Worm (Caenorhabditis elegans) whole organism, young adult: Measurements from ENCODE around the gene F08G12.1.

Experiments used
- B0261.1 ChIP-seq: sonication (generic microtip); optimal IDR thresholded peaks from 2 replicates; lab custom pipeline; 2016; ENCODE audit warnings: mild to moderate bottlenecking, missing genetic modification characterization, moderate library complexity, missing compliant biosample characterization
- C06A6.2 ChIP-seq: fragments of 200-800 bp; sonication (Bioruptor generic); conservative IDR thresholded peaks from 2 replicates; pipeline ENCODE4 v1.3.6; 2022; ENCODE audit warnings: missing genetic modification characterization, missing compliant biosample characterization
- C17E4.6 ChIP-seq: fragments of 200-800 bp; sonication (Bioruptor generic); IDR thresholded peaks from 2 replicates; pipeline ENCODE4 v1.3.6; 2022; ENCODE audit warnings: missing genetic modification reagents, missing genetic modification characterization, missing compliant biosample characterization
- D2030.7 ChIP-seq: fragments of 200-800 bp; sonication (Bioruptor generic); IDR thresholded peaks from 2 replicates; pipeline ENCODE4 v1.3.6; 2022; ENCODE audit warnings: missing genetic modification reagents, missing genetic modification characterization, missing compliant biosample characterization
- F23B12.7 ChIP-seq: sonication (generic microtip); optimal IDR thresholded peaks from 2 replicates; lab custom pipeline; 2017; ENCODE audit warnings: missing genetic modification characterization, mild to moderate bottlenecking, missing compliant biosample characterization, antibody characterized with exemption, moderate library complexity; ENCODE audit not compliant: insufficient read depth
- F33H1.4 ChIP-seq: fragments of 200-800 bp; sonication (Bioruptor generic); IDR thresholded peaks from 2 replicates; pipeline ENCODE4 v1.3.6; 2022; ENCODE audit warnings: missing genetic modification reagents, missing genetic modification characterization, missing compliant biosample characterization
- F39B2.1 ChIP-seq: fragments of 200-800 bp; sonication (Bioruptor generic); IDR thresholded peaks from 2 replicates; pipeline ENCODE4 v1.3.6; 2022; ENCODE audit warnings: missing genetic modification reagents, missing genetic modification characterization, missing compliant biosample characterization
- F52B5.7 ChIP-seq: sonication (generic microtip); optimal IDR thresholded peaks from 2 replicates; lab custom pipeline; 2016; ENCODE audit warnings: mild to moderate bottlenecking, missing genetic modification characterization, missing compliant biosample characterization
- F55B11.4 ChIP-seq: sonication (generic microtip); optimal IDR thresholded peaks from 2 replicates; lab custom pipeline; 2016; ENCODE audit warnings: missing compliant biosample characterization, missing genetic modification characterization, borderline replicate concordance; ENCODE audit not compliant: insufficient read depth
- T07F8.4 ChIP-seq: sonication (generic microtip); optimal IDR thresholded peaks from 2 replicates; lab custom pipeline; 2016; ENCODE audit warnings: mild to moderate bottlenecking, missing genetic modification characterization, moderate library complexity, missing compliant biosample characterization
- Y53F4B.3 ChIP-seq: fragments of 200-800 bp; sonication (Bioruptor generic); IDR thresholded peaks from 2 replicates; pipeline ENCODE4 v1.3.6; 2022; ENCODE audit warnings: missing genetic modification reagents, missing genetic modification characterization, missing compliant biosample characterization
- Y67H2A.10 ChIP-seq: fragments of 200-800 bp; sonication (Bioruptor generic); conservative IDR thresholded peaks from 2 replicates; pipeline ENCODE4 v1.3.6; 2022; ENCODE audit warnings: missing genetic modification reagents, missing genetic modification characterization, missing compliant biosample characterization
- Y79H2A.3 ChIP-seq: fragments of 200-800 bp; sonication (Bioruptor generic); conservative IDR thresholded peaks from 2 replicates; pipeline ENCODE4 v1.3.6; 2022; ENCODE audit warnings: missing genetic modification reagents, missing genetic modification characterization, missing compliant biosample characterization
- ZK185.1 ChIP-seq: sonication (generic microtip); optimal IDR thresholded peaks from 2 replicates; lab custom pipeline; 2016; ENCODE audit warnings: mild to moderate bottlenecking, missing genetic modification characterization, missing compliant biosample characterization; ENCODE audit not compliant: poor library complexity, severe bottlenecking
- akir-1 ChIP-seq: fragments of 200-800 bp; sonication (Bioruptor generic); optimal IDR thresholded peaks from 2 replicates; lab custom pipeline; 2018; ENCODE audit warnings: mild to moderate bottlenecking, missing genetic modification characterization, moderate library complexity, missing compliant biosample characterization
- aptf-3 ChIP-seq: fragments of 200-800 bp; sonication (Bioruptor generic); IDR thresholded peaks from 2 replicates; pipeline ENCODE4 v1.3.6; 2022; ENCODE audit warnings: missing genetic modification characterization, missing compliant biosample characterization
- athp-1 ChIP-seq: sonication (generic microtip); optimal IDR thresholded peaks from 2 replicates; lab custom pipeline; 2017; ENCODE audit warnings: mild to moderate bottlenecking, missing genetic modification characterization, missing compliant biosample characterization
- attf-3 ChIP-seq: fragments of 200-800 bp; sonication (Bioruptor generic); conservative IDR thresholded peaks from 2 replicates; pipeline ENCODE4 v1.3.6; 2022; ENCODE audit warnings: missing genetic modification reagents, missing genetic modification characterization, missing compliant biosample characterization
- bed-1 ChIP-seq: fragments of 200-800 bp; sonication (Bioruptor generic); IDR thresholded peaks from 2 replicates; pipeline ENCODE4 v1.3.6; 2022; ENCODE audit warnings: missing genetic modification reagents, missing genetic modification characterization, missing compliant biosample characterization
- bed-2 ChIP-seq: fragments of 200-800 bp; sonication (Bioruptor generic); IDR thresholded peaks from 2 replicates; pipeline ENCODE4 v1.3.6; 2022; ENCODE audit warnings: missing genetic modification reagents, missing genetic modification characterization, missing compliant biosample characterization
- ceh-79 ChIP-seq: sonication (generic microtip); optimal IDR thresholded peaks from 2 replicates; lab custom pipeline; 2017; ENCODE audit warnings: mild to moderate bottlenecking, missing genetic modification characterization, missing compliant biosample characterization
- ceh-91 ChIP-seq: fragments of 200-800 bp; sonication (Bioruptor generic); IDR thresholded peaks from 2 replicates; pipeline ENCODE4 v1.3.6; 2022; ENCODE audit warnings: missing genetic modification reagents, missing genetic modification characterization, missing compliant biosample characterization
- chd-7 ChIP-seq: sonication (generic microtip); optimal IDR thresholded peaks from 2 replicates; lab custom pipeline; 2016; ENCODE audit warnings: mild to moderate bottlenecking, missing genetic modification characterization, moderate library complexity, missing compliant biosample characterization
- dox-1 ChIP-seq: fragments of 200-800 bp; sonication (Bioruptor generic); IDR thresholded peaks from 2 replicates; pipeline ENCODE4 v1.3.6; 2022; ENCODE audit warnings: missing genetic modification reagents, missing genetic modification characterization, missing compliant biosample characterization
- gei-17 ChIP-seq: fragments of 200-800 bp; sonication (Bioruptor generic); optimal IDR thresholded peaks from 2 replicates; lab custom pipeline; 2018; ENCODE audit warnings: mild to moderate bottlenecking, missing genetic modification characterization, missing compliant biosample characterization
- hrde-1 ChIP-seq: sonication (generic microtip); optimal IDR thresholded peaks from 2 replicates; lab custom pipeline; 2016; ENCODE audit warnings: missing genetic modification characterization, mild to moderate bottlenecking, missing compliant biosample characterization, moderate library complexity, missing genotype, missing genetic modification reagents, borderline replicate concordance
- let-607 ChIP-seq, 2 experiments: fragments of 200-800 bp in 1 of 2; sonication (Bioruptor generic) in 1 of 2; sonication (generic microtip) in 1 of 2; optimal IDR thresholded peaks; 2 replicates each; lab custom pipeline; 2016 to 2018; ENCODE audit warnings: mild to moderate bottlenecking in 2 of 2, missing compliant biosample characterization in 2 of 2, missing genetic modification characterization in 2 of 2, moderate library complexity in 2 of 2, missing genotype in 1 of 2
- lin-26 ChIP-seq: fragments of 200-800 bp; sonication (Bioruptor generic); IDR thresholded peaks from 2 replicates; pipeline ENCODE4 v1.3.6; 2022; ENCODE audit warnings: missing genetic modification reagents, missing genetic modification characterization, missing compliant biosample characterization
- lin-35 ChIP-seq, 3 experiments: fragments of 150-350 bp in 2 of 3; sonication (generic microtip) in 1 of 3; optimal IDR thresholded peaks; 2 replicates each; lab custom pipeline; 2014 to 2018; ENCODE audit warnings: missing biosample characterization in 3 of 3, missing genetic modification characterization in 3 of 3, missing genetic modification reagents in 3 of 3
- lin-40 ChIP-seq: sonication (generic microtip); optimal IDR thresholded peaks from 2 replicates; lab custom pipeline; 2016; ENCODE audit warnings: missing genetic modification characterization, mild to moderate bottlenecking, missing compliant biosample characterization, missing genotype, missing genetic modification reagents
- madf-10 ChIP-seq: sonication (generic microtip); optimal IDR thresholded peaks from 2 replicates; lab custom pipeline; 2016; ENCODE audit warnings: mild to moderate bottlenecking, missing genetic modification characterization, missing compliant biosample characterization
- madf-3 ChIP-seq: fragments of 200-800 bp; sonication (Bioruptor generic); IDR thresholded peaks from 2 replicates; pipeline ENCODE4 v1.3.6; 2022; ENCODE audit warnings: missing genetic modification reagents, missing genetic modification characterization, missing compliant biosample characterization
- mes-4 ChIP-seq: sonication (generic microtip); optimal IDR thresholded peaks from 2 replicates; lab custom pipeline; 2016; ENCODE audit warnings: missing genotype, missing genetic modification characterization, missing compliant biosample characterization
- nfya-1 ChIP-seq: sonication (generic microtip); optimal IDR thresholded peaks from 2 replicates; lab custom pipeline; 2017; ENCODE audit warnings: antibody characterized with exemption, missing compliant biosample characterization, missing genetic modification characterization, borderline replicate concordance; ENCODE audit not compliant: insufficient read depth
- nfyb-1 ChIP-seq: fragments of 200-800 bp; sonication (Bioruptor generic); IDR thresholded peaks from 2 replicates; pipeline ENCODE4 v1.3.6; 2022; ENCODE audit warnings: missing genetic modification reagents, missing genetic modification characterization, missing compliant biosample characterization
- nhr-120 ChIP-seq: fragments of 200-800 bp; sonication (Bioruptor generic); IDR thresholded peaks from 2 replicates; pipeline ENCODE4 v1.3.6; 2022; ENCODE audit warnings: missing genetic modification characterization, missing compliant biosample characterization
- nhr-179 ChIP-seq: sonication (generic microtip); optimal IDR thresholded peaks from 2 replicates; lab custom pipeline; 2016; ENCODE audit warnings: mild to moderate bottlenecking, missing genetic modification characterization, missing compliant biosample characterization
- rec-8 ChIP-seq, 2 experiments: sonication (generic microtip); optimal IDR thresholded peaks; 2 replicates each; lab custom pipeline; 2016; ENCODE audit warnings: mild to moderate bottlenecking in 2 of 2, missing genetic modification characterization in 2 of 2, missing genetic modification reagents in 2 of 2, missing genotype in 2 of 2, missing biosample characterization in 1 of 2, missing compliant biosample characterization in 1 of 2, moderate library complexity in 1 of 2
- repo-1 ChIP-seq: sonication (generic microtip); optimal IDR thresholded peaks from 2 replicates; lab custom pipeline; 2017; ENCODE audit warnings: mild to moderate bottlenecking, missing genetic modification characterization, missing compliant biosample characterization
- snpc-1.1 ChIP-seq: sonication (generic microtip); optimal IDR thresholded peaks from 2 replicates; lab custom pipeline; 2017; ENCODE audit warnings: missing genetic modification characterization, mild to moderate bottlenecking, missing compliant biosample characterization, antibody characterized with exemption, moderate library complexity, missing genotype, missing genetic modification reagents; ENCODE audit not compliant: insufficient read depth
- snpc-1.3 ChIP-seq: sonication (generic microtip); optimal IDR thresholded peaks from 2 replicates; lab custom pipeline; 2017; ENCODE audit warnings: missing genetic modification characterization, mild to moderate bottlenecking, missing compliant biosample characterization, antibody characterized with exemption, moderate library complexity, missing genotype, missing genetic modification reagents; ENCODE audit not compliant: insufficient read depth
- snpc-4 ChIP-seq, 5 experiments: fragments of 150-350 bp in 1 of 5; sonication (generic microtip) in 4 of 5; optimal IDR thresholded peaks; 2 replicates each; lab custom pipeline; 2014 to 2018; ENCODE audit warnings: missing genetic modification characterization in 5 of 5, missing biosample characterization in 3 of 5, antibody characterized with exemption in 2 of 5, mild to moderate bottlenecking in 2 of 5, missing compliant biosample characterization in 2 of 5, missing genotype in 2 of 5, moderate library complexity in 2 of 5, missing genetic modification reagents in 1 of 5
- somi-1 ChIP-seq: fragments of 200-800 bp; sonication (Bioruptor generic); optimal IDR thresholded peaks from 2 replicates; lab custom pipeline; 2018; ENCODE audit warnings: mild to moderate bottlenecking, missing genetic modification characterization, missing compliant biosample characterization
- unc-130 ChIP-seq: sonication (generic microtip); optimal IDR thresholded peaks from 2 replicates; lab custom pipeline; 2016; ENCODE audit warnings: missing genetic modification reagents, missing genetic modification characterization, missing compliant biosample characterization
- zim-3 ChIP-seq: sonication (generic microtip); optimal IDR thresholded peaks from 2 replicates; lab custom pipeline; 2017; ENCODE audit warnings: mild to moderate bottlenecking, missing genetic modification characterization, moderate library complexity, missing compliant biosample characterization
- ztf-18 ChIP-seq: sonication (generic microtip); optimal IDR thresholded peaks from 2 replicates; lab custom pipeline; 2016; ENCODE audit warnings: missing genotype, mild to moderate bottlenecking, missing genetic modification characterization, missing compliant biosample characterization

The F08G12.1 gene

ce11 chrX:11252429-11252828 lies 53.2 kb downstream of the F08G12.1 start (continued):
- TF ChIP-seq let-607 (tag; optimal IDR thresholded peaks at IDR 0.05; lab: Kevin White, UChicago) (peak in 1 of 2 experiments; percentile 42), nfya-1 (tag; lab: Kevin White, UChicago) (no peak), nfyb-1 (GFP tag; lab: Robert Waterston, UW) (peak; percentile 77; the same call in 1 of the 2 replicates), unc-130 (peak; percentile 42), athp-1 (tag; lab: Kevin White, UChicago) (no peak), C06A6.2 (no peak), rec-8 (tag; optimal IDR thresholded peaks at IDR 0.05; lab: Kevin White, UChicago) (peak; percentile 70 to 88), lin-26 (peak; percentile 91), nhr-179 (peak; percentile 52), nhr-120 (no peak), snpc-1.1 (tag; lab: Kevin White, UChicago) (peak; percentile 19), snpc-1.3 (tag; lab: Kevin White, UChicago) (peak; percentile 30), T07F8.4 (tag; lab: Kevin White, UChicago) (peak; percentile 48), F55B11.4 (tag; lab: Kevin White, UChicago) (no peak), lin-40 (tag; lab: Kevin White, UChicago) (peak; percentile 60), ZK185.1 (tag; lab: Kevin White, UChicago) (peak; percentile 88), C17E4.6 (GFP tag; lab: Robert Waterston, UW) (no peak), F23B12.7 (tag; lab: Kevin White, UChicago) (no peak), gei-17 (no peak), madf-10 (tag; lab: Kevin White, UChicago) (peak; percentile 64), aptf-3 (GFP tag; lab: Robert Waterston, UW) (no peak), madf-3 (GFP tag; lab: Robert Waterston, UW) (no peak), zim-3 (no peak), B0261.1 (tag; lab: Kevin White, UChicago) (peak; percentile 83), snpc-4 (GFP tag; optimal IDR thresholded peaks at IDR 0.05; lab: Kevin White, UChicago) (peak; percentile 82), snpc-4 (tag; optimal IDR thresholded peaks at IDR 0.05; lab: Kevin White, UChicago) (peak in 2 of 4 experiments; percentile 53 to 76), Y67H2A.10 (GFP tag; lab: Robert Waterston, UW) (no peak), bed-1 (no peak), chd-7 (peak; percentile 12), D2030.7 (GFP tag; lab: Robert Waterston, UW) (no peak; the same call in 1 of the 2 replicates), F39B2.1 (GFP tag; lab: Robert Waterston, UW) (no peak), mes-4 (peak; percentile 77), somi-1 (GFP tag; lab: Kevin White, UChicago) (peak; percentile 42), F52B5.7 (tag; lab: Kevin White, UChicago) (no peak), bed-2 (no peak), Y79H2A.3 (GFP tag; lab: Robert Waterston, UW) (no peak), akir-1 (GFP tag; lab: Kevin White, UChicago) (peak; percentile 12), Y53F4B.3 (GFP tag; lab: Robert Waterston, UW) (peak; percentile 63), attf-3 (GFP tag; lab: Robert Waterston, UW) (0 out of 2 replicates have a peak, but pooled peaks have one; percentile 18), repo-1 (tag; lab: Kevin White, UChicago) (no peak), ztf-18 (tag; lab: Kevin White, UChicago) (peak; percentile 67), hrde-1 (tag; lab: Kevin White, UChicago) (peak; percentile 70), lin-35 (GFP tag; optimal IDR thresholded peaks at IDR 0.05; lab: Kevin White, UChicago) (peak in 1 of 3 experiments; percentile 32), F33H1.4 (no peak), ceh-91 (no peak), ceh-79 (tag; lab: Kevin White, UChicago) (no peak), dox-1 (no peak)
